Worm (Caenorhabditis elegans) whole organism, young adult: Measurements from ENCODE around the gene rab-7.

Source experiments
- B0035.1 ChIP-seq: sonication (generic microtip); optimal IDR thresholded peaks from 2 replicates; lab custom pipeline; 2016; ENCODE audit warnings: missing genetic modification characterization, mild to moderate bottlenecking, missing compliant biosample characterization, missing genotype, missing genetic modification reagents
- B0336.3 ChIP-seq: fragments of 200-800 bp; sonication (Bioruptor generic); IDR thresholded peaks from 2 replicates; pipeline ENCODE4 v1.3.6; 2022; ENCODE audit warnings: missing genetic modification characterization, missing compliant biosample characterization
- F57A8.1 ChIP-seq: fragments of 200-800 bp; sonication (Bioruptor generic); optimal IDR thresholded peaks from 2 replicates; lab custom pipeline; 2018; ENCODE audit warnings: mild to moderate bottlenecking, missing genetic modification characterization, moderate library complexity, missing compliant biosample characterization
- F57C9.4 ChIP-seq: sonication (generic microtip); optimal IDR thresholded peaks from 2 replicates; lab custom pipeline; 2017; ENCODE audit warnings: mild to moderate bottlenecking, missing genetic modification characterization, missing compliant biosample characterization
- Y95B8A.8 ChIP-seq: fragments of 200-800 bp; sonication (Bioruptor generic); IDR thresholded peaks from 2 replicates; pipeline ENCODE4 v1.3.6; 2022; ENCODE audit warnings: missing genetic modification reagents, missing genetic modification characterization, missing compliant biosample characterization
- bed-1 ChIP-seq: fragments of 200-800 bp; sonication (Bioruptor generic); IDR thresholded peaks from 2 replicates; pipeline ENCODE4 v1.3.6; 2022; ENCODE audit warnings: missing genetic modification reagents, missing genetic modification characterization, missing compliant biosample characterization
- bed-2 ChIP-seq: fragments of 200-800 bp; sonication (Bioruptor generic); IDR thresholded peaks from 2 replicates; pipeline ENCODE4 v1.3.6; 2022; ENCODE audit warnings: missing genetic modification reagents, missing genetic modification characterization, missing compliant biosample characterization
- ceh-100 ChIP-seq: fragments of 200-800 bp; sonication (Bioruptor generic); IDR thresholded peaks from 2 replicates; pipeline ENCODE4 v1.3.6; 2022; ENCODE audit warnings: missing genetic modification reagents, missing genetic modification characterization, missing compliant biosample characterization
- ceh-40 ChIP-seq: fragments of 200-800 bp; sonication (Bioruptor generic); IDR thresholded peaks from 2 replicates; pipeline ENCODE4 v1.3.6; 2022; ENCODE audit warnings: missing genetic modification characterization, missing compliant biosample characterization
- ceh-91 ChIP-seq: fragments of 200-800 bp; sonication (Bioruptor generic); IDR thresholded peaks from 2 replicates; pipeline ENCODE4 v1.3.6; 2022; ENCODE audit warnings: missing genetic modification reagents, missing genetic modification characterization, missing compliant biosample characterization
- dpl-1 ChIP-seq: fragments of 150-350 bp; optimal IDR thresholded peaks from 2 replicates; lab custom pipeline; 2014; ENCODE audit warnings: missing biosample characterization, missing genetic modification reagents, missing genetic modification characterization
- egl-44 ChIP-seq: fragments of 200-800 bp; sonication (Bioruptor generic); IDR thresholded peaks from 2 replicates; pipeline ENCODE4 v1.3.6; 2022; ENCODE audit warnings: missing genetic modification reagents, missing genetic modification characterization, missing compliant biosample characterization
- gei-17 ChIP-seq: fragments of 200-800 bp; sonication (Bioruptor generic); optimal IDR thresholded peaks from 2 replicates; lab custom pipeline; 2018; ENCODE audit warnings: mild to moderate bottlenecking, missing genetic modification characterization, missing compliant biosample characterization
- hlh-26 ChIP-seq: fragments of 200-800 bp; sonication (Bioruptor generic); conservative IDR thresholded peaks from 2 replicates; pipeline ENCODE4 v1.3.6; 2022; ENCODE audit warnings: missing genetic modification reagents, missing genetic modification characterization, missing compliant biosample characterization
- hmg-1.2 ChIP-seq: fragments of 200-800 bp; sonication (Bioruptor generic); IDR thresholded peaks from 2 replicates; pipeline ENCODE4 v1.3.6; 2022; ENCODE audit warnings: missing genetic modification reagents, missing genetic modification characterization, missing compliant biosample characterization
- hsf-1 ChIP-seq: fragments of 200-800 bp; sonication (Bioruptor generic); IDR thresholded peaks from 2 replicates; pipeline ENCODE4 v1.3.6; 2022; ENCODE audit warnings: missing genetic modification reagents, missing genetic modification characterization, missing compliant biosample characterization
- let-526 ChIP-seq: fragments of 200-800 bp; sonication (Bioruptor generic); IDR thresholded peaks from 2 replicates; pipeline ENCODE4 v1.3.6; 2022; ENCODE audit warnings: missing genetic modification reagents, missing genetic modification characterization, missing compliant biosample characterization
- lin-54 ChIP-seq: fragments of 200-800 bp; sonication (Bioruptor generic); optimal IDR thresholded peaks from 2 replicates; lab custom pipeline; 2018; ENCODE audit warnings: mild to moderate bottlenecking, missing genetic modification characterization, missing compliant biosample characterization
- lir-1 ChIP-seq: fragments of 200-800 bp; sonication (Bioruptor generic); conservative IDR thresholded peaks from 2 replicates; pipeline ENCODE4 v1.3.6; 2022; ENCODE audit warnings: missing genetic modification reagents, missing genetic modification characterization, missing compliant biosample characterization
- lsy-27 ChIP-seq: sonication (generic microtip); optimal IDR thresholded peaks from 2 replicates; lab custom pipeline; 2017; ENCODE audit warnings: missing genetic modification characterization, mild to moderate bottlenecking, missing compliant biosample characterization, antibody characterized with exemption, missing genotype, borderline replicate concordance; ENCODE audit not compliant: insufficient read depth
- madf-6 ChIP-seq: fragments of 200-800 bp; sonication (Bioruptor generic); IDR thresholded peaks from 2 replicates; pipeline ENCODE4 v1.3.6; 2022; ENCODE audit warnings: missing genetic modification reagents, missing genetic modification characterization, missing compliant biosample characterization
- madf-8 ChIP-seq: fragments of 200-800 bp; sonication (Bioruptor generic); conservative IDR thresholded peaks from 2 replicates; pipeline ENCODE4 v1.3.6; 2022; ENCODE audit warnings: missing genetic modification reagents, missing genetic modification characterization, missing compliant biosample characterization
- nhr-27 ChIP-seq: fragments of 200-800 bp; sonication (Bioruptor generic); optimal IDR thresholded peaks from 2 replicates; lab custom pipeline; 2018; ENCODE audit warnings: mild to moderate bottlenecking, missing genetic modification characterization, moderate library complexity, missing compliant biosample characterization
- nhr-80 ChIP-seq: sonication (generic microtip); optimal IDR thresholded peaks from 2 replicates; lab custom pipeline; 2016; ENCODE audit warnings: missing genetic modification characterization, missing compliant biosample characterization
- pha-4 ChIP-seq: fragments of 150-350 bp; sonication (generic microtip); optimal IDR thresholded peaks from 2 replicates; lab custom pipeline; 2014; ENCODE audit warnings: missing biosample characterization, missing genetic modification reagents, missing genetic modification characterization
- repo-1 ChIP-seq: sonication (generic microtip); optimal IDR thresholded peaks from 2 replicates; lab custom pipeline; 2017; ENCODE audit warnings: mild to moderate bottlenecking, missing genetic modification characterization, missing compliant biosample characterization
- sea-2 ChIP-seq: fragments of 200-800 bp; sonication (Bioruptor generic); IDR thresholded peaks from 2 replicates; pipeline ENCODE4 v1.3.6; 2022; ENCODE audit warnings: missing genetic modification characterization, missing compliant biosample characterization
- tbx-9 ChIP-seq: sonication (generic microtip); optimal IDR thresholded peaks from 2 replicates; lab custom pipeline; 2016; ENCODE audit warnings: borderline replicate concordance, missing genetic modification characterization, inconsistent platforms, missing compliant biosample characterization
- tlf-1 ChIP-seq: fragments of 200-800 bp; sonication (Bioruptor generic); optimal IDR thresholded peaks from 2 replicates; lab custom pipeline; 2018; ENCODE audit warnings: mild to moderate bottlenecking, missing genetic modification characterization, missing compliant biosample characterization
- unc-130 ChIP-seq: sonication (generic microtip); optimal IDR thresholded peaks from 2 replicates; lab custom pipeline; 2016; ENCODE audit warnings: missing genetic modification reagents, missing genetic modification characterization, missing compliant biosample characterization
- xnd-1 ChIP-seq: sonication (generic microtip); optimal IDR thresholded peaks from 2 replicates; lab custom pipeline; 2016; ENCODE audit warnings: missing genotype, missing genetic modification reagents, missing genetic modification characterization, missing compliant biosample characterization
- ztf-22 ChIP-seq: fragments of 200-800 bp; sonication (Bioruptor generic); optimal IDR thresholded peaks from 2 replicates; lab custom pipeline; 2018; ENCODE audit warnings: mild to moderate bottlenecking, missing genetic modification characterization, moderate library complexity, missing compliant biosample characterization

Gene rab-7

DNA sequence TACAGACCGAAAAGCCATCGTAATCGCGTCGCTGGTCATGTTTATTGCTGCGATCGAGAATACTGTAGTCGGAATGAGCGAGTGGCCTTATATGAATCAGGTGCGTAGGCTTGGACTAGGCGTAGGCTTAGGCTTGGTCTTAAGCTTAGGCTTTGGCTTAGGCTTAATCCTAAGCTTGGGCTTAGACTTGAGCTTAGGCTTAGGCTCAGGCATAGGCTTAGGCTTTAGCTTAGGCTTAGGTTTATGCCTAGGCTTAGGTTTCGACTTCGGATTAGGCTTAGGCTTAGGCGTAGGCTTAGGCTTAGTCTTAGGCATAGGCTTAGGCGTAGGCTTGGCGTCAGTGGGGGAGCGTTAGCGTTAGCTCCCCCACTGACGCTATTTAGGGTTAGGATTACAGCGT is 11.9 kb downstream of the rab-7 start (continued):
- no peak for TF ChIP-seq tbx-9 (tag; lab: Kevin White, UChicago)

DNA sequence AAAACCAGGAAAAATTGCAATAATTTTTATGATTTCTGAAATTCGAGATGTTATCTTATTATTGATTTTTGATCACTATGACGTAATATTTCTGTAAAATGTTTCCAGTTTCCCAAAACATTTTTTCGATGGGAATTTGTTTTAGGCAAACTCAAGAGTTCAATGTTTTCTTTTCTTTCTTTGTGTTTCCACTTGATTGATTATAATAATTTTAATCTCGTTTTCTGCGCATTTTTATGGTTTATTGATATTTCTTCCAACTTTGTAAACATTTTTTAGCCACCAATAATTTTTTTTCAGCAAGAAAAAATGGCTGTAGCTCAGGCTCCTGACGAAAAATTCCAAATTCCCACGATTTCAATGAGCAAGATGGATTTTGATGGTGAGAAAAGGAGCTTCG is 12.5 kb downstream of the rab-7 start, which contains the start of gene W03C9.6:
TSS of gene W03C9.6 (plus strand) at position 301 of the 400 bp plus-strand sequence.
- TF ChIP-seq madf-8 (GFP tag; lab: Robert Waterston, UW) (no peak), F57C9.4 (tag; lab: Kevin White, UChicago) (no peak)
- TF ChIP-seq, all 124 proteins: peak for 0

DNA sequence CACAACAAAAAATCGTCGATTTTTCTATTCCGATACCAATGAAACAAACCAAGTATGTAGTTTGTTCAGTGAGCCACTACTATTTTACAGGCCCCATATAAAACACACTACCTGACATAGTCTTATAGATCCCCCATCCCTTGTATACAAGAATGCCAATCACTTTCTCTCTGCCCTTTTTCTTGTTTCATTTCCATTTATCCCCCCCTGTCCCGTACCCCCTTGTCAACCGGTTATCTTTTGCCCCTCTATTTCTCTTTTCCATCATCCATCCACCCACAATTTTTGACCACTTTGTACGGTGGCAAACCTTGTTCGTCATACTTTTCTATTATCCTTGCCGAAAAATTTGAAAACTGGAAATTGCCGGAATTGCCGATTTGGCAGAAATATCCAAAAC is 13.8 kb downstream of the rab-7 start:
- TF ChIP-seq Y95B8A.8 (GFP tag; lab: Robert Waterston, UW): no peak
- no peak for TF ChIP-seq sea-2
- TF ChIP-seq ceh-91 (GFP tag; lab: Robert Waterston, UW): no peak
- TF ChIP-seq, all 124 proteins: peak for 0

DNA sequence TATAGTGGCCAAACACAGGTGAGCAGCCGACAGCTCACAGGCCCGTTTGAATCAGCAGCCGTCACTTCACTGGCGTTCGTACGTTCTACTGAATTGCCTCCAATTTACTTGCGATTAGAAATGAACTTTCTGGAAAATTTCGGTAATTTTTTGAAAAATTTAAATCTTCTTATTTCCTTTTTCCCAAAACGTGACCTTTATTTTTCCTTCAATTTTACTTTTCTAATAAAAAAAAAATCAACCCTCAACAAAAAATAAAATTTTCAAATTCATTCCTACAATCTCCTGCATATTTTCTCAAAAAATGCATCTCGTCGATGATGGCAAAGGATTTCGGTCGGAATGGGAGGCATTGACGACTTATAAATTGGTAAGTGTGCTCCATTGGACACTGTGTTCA is 18.3 kb downstream of the rab-7 start, which contains the start of gene W03C9.8:
TSS of gene W03C9.8 (plus strand) at position 301 of the 400 bp plus-strand sequence.
- TF ChIP-seq unc-130 (GFP tag; lab: Kevin White, UChicago): no peak
- TF ChIP-seq lir-1 (GFP tag; lab: Robert Waterston, UW): no peak
- TF ChIP-seq hmg-1.2 (GFP tag; lab: Robert Waterston, UW): no peak
- no peak for TF ChIP-seq dpl-1
- TF ChIP-seq ztf-22 (GFP tag; lab: Kevin White, UChicago): no peak
- no peak for TF ChIP-seq hsf-1 (GFP tag; lab: Robert Waterston, UW)
- no peak for TF ChIP-seq hlh-26
- no peak for TF ChIP-seq nhr-27 (tag; lab: Kevin White, UChicago)
- TF ChIP-seq bed-2 (GFP tag; lab: Robert Waterston, UW): no peak
- TF ChIP-seq pha-4 (tag; lab: Kevin White, UChicago): no peak
- TF ChIP-seq gei-17 (GFP tag; lab: Kevin White, UChicago): no peak
- no peak for TF ChIP-seq F57A8.1 (GFP tag; lab: Kevin White, UChicago)
- no peak for TF ChIP-seq xnd-1
- no peak for TF ChIP-seq madf-6
- no peak for TF ChIP-seq bed-1 (GFP tag; lab: Robert Waterston, UW)
- no peak for TF ChIP-seq B0336.3 (GFP tag; lab: Robert Waterston, UW)
- TF ChIP-seq tlf-1 (GFP tag; lab: Kevin White, UChicago): no peak
- TF ChIP-seq B0035.1 (tag; lab: Kevin White, UChicago): no peak
- no peak for TF ChIP-seq ceh-100 (GFP tag; lab: Robert Waterston, UW)
- no peak for TF ChIP-seq ceh-40

- TF ChIP-seq gei-17 (GFP tag; lab: Kevin White, UChicago): no peak
- no peak for TF ChIP-seq ztf-22 (GFP tag; lab: Kevin White, UChicago)
- peak; percentile 54 for TF ChIP-seq nhr-80 (tag; lab: Kevin White, UChicago)
These were observed 30.3 kb downstream of the rab-7 start for ce11 chrII:11936393-11936792.

ce11 chrII:11935266-11935665 is 31.5 kb downstream of the rab-7 start, which contains the start of gene lin-29:
lin-29 (minus strand) TSS chrII:11935343.
- TF ChIP-seq repo-1 (no peak), lin-54 (GFP tag; lab: Kevin White, UChicago) (no peak), lsy-27 (no peak), egl-44 (GFP tag; lab: Robert Waterston, UW) (no peak), tbx-9 (tag; lab: Kevin White, UChicago) (no peak), let-526 (GFP tag; lab: Robert Waterston, UW) (no peak)
